Worm (Caenorhabditis elegans) whole organism, L4/young adult: ENCODE results near the gene C54G7.1.

Experiments
- W03F9.2 ChIP-seq: fragments of 150-350 bp; optimal IDR thresholded peaks from 2 replicates; lab custom pipeline; 2014; ENCODE audit warnings: missing biosample characterization, missing genetic modification characterization
- dao-5 ChIP-seq: sonication (generic microtip); optimal IDR thresholded peaks from 2 replicates; lab custom pipeline; 2016; ENCODE audit warnings: missing genotype, missing genetic modification characterization, moderate library complexity, missing compliant biosample characterization
- him-1 ChIP-seq: sonication (generic microtip); optimal IDR thresholded peaks from 2 replicates; lab custom pipeline; 2016; ENCODE audit warnings: missing genotype, missing genetic modification reagents, missing genetic modification characterization, missing compliant biosample characterization

C54G7.1 gene

ce11 chrX:5543651-5544050 lies at the start of gene C54G7.1:
Gene C54G7.1, plus strand, starts transcription at chrX:5543951.
- no peak for TF ChIP-seq him-1 (tag; lab: Kevin White, UChicago)
- no peak for TF ChIP-seq dao-5 (tag; lab: Kevin White, UChicago)
- no peak for TF ChIP-seq W03F9.2 (tag; lab: Kevin White, UChicago)

ce11 chrX:5505148-5505547 lies 38.6 kb upstream of the C54G7.1 start, which contains the start of gene T23F2.2:
Gene T23F2.2, minus strand, starts transcription at chrX:5505248.
- TF ChIP-seq dao-5 (tag; lab: Kevin White, UChicago): no peak
- no peak for TF ChIP-seq W03F9.2 (tag; lab: Kevin White, UChicago)
- TF ChIP-seq him-1 (tag; lab: Kevin White, UChicago): no peak

ce11 chrX:5506432-5506977 lies 37.2 kb upstream of the C54G7.1 start:
- TF ChIP-seq him-1 (tag; lab: Kevin White, UChicago): no peak
- no peak for TF ChIP-seq W03F9.2 (tag; lab: Kevin White, UChicago)
- no peak for TF ChIP-seq dao-5 (tag; lab: Kevin White, UChicago)

- no peak for TF ChIP-seq dao-5 (tag; lab: Kevin White, UChicago)
- no peak for TF ChIP-seq him-1 (tag; lab: Kevin White, UChicago)
- no peak for TF ChIP-seq W03F9.2 (tag; lab: Kevin White, UChicago)
Measured at ce11 chrX:5507926-5508325, 35.8 kb upstream of the C54G7.1 start.

- no peak for TF ChIP-seq W03F9.2 (tag; lab: Kevin White, UChicago)
- TF ChIP-seq dao-5 (tag; lab: Kevin White, UChicago): no peak
- no peak for TF ChIP-seq him-1 (tag; lab: Kevin White, UChicago)
Measured at ce11 chrX:5509114-5509877, 34.5 kb upstream of the C54G7.1 start.

ce11 chrX:5512227-5512626 lies 31.5 kb upstream of the C54G7.1 start, which contains the start of gene T23F2.3:
Gene T23F2.3, minus strand, starts transcription at chrX:5512327.
- no peak for TF ChIP-seq W03F9.2 (tag; lab: Kevin White, UChicago)
- no peak for TF ChIP-seq dao-5 (tag; lab: Kevin White, UChicago)
- no peak for TF ChIP-seq him-1 (tag; lab: Kevin White, UChicago)

- TF ChIP-seq W03F9.2 (tag; lab: Kevin White, UChicago) (no peak), him-1 (tag; lab: Kevin White, UChicago) (no peak), dao-5 (tag; lab: Kevin White, UChicago) (no peak)
Measured at ce11 chrX:5512707-5513106, 31.0 kb upstream of the C54G7.1 start.

- TF ChIP-seq him-1 (tag; lab: Kevin White, UChicago): no peak
Measured at ce11 chrX:5514346-5514745, 29.4 kb upstream of the C54G7.1 start.

- TF ChIP-seq W03F9.2 (tag; lab: Kevin White, UChicago) (no peak), him-1 (tag; lab: Kevin White, UChicago) (no peak), dao-5 (tag; lab: Kevin White, UChicago) (no peak)
Measured at ce11 chrX:5514984-5515383, 28.8 kb upstream of the C54G7.1 start, which contains the start of gene T23F2.4. Gene T23F2.4, minus strand, starts transcription at chrX:5515084.

- TF ChIP-seq him-1 (tag; lab: Kevin White, UChicago) (no peak), W03F9.2 (tag; lab: Kevin White, UChicago) (no peak), dao-5 (tag; lab: Kevin White, UChicago) (no peak)
Measured at ce11 chrX:5515459-5515858, 28.3 kb upstream of the C54G7.1 start.

ce11 chrX:5516365-5516764 lies 27.4 kb upstream of the C54G7.1 start:
- TF ChIP-seq him-1 (tag; lab: Kevin White, UChicago): no peak
- no peak for TF ChIP-seq W03F9.2 (tag; lab: Kevin White, UChicago)
- TF ChIP-seq dao-5 (tag; lab: Kevin White, UChicago): no peak

- TF ChIP-seq him-1 (tag; lab: Kevin White, UChicago): no peak
- TF ChIP-seq dao-5 (tag; lab: Kevin White, UChicago): no peak
- no peak for TF ChIP-seq W03F9.2 (tag; lab: Kevin White, UChicago)
Measured at ce11 chrX:5517063-5517462, 26.7 kb upstream of the C54G7.1 start, which contains the start of gene T23F2.5. Gene T23F2.5, minus strand, starts transcription at chrX:5517163.

ce11 chrX:5517844-5518243 lies 25.9 kb upstream of the C54G7.1 start:
- TF ChIP-seq W03F9.2 (tag; lab: Kevin White, UChicago) (no peak), him-1 (tag; lab: Kevin White, UChicago) (no peak), dao-5 (tag; lab: Kevin White, UChicago) (no peak)

ce11 chrX:5518352-5518751 lies 25.4 kb upstream of the C54G7.1 start:
- no peak for TF ChIP-seq him-1 (tag; lab: Kevin White, UChicago)
- no peak for TF ChIP-seq dao-5 (tag; lab: Kevin White, UChicago)
- TF ChIP-seq W03F9.2 (tag; lab: Kevin White, UChicago): no peak
